Fruit fly (Drosophila melanogaster): ENCODE data around the gene CG10343.

Gene CG10343

DNA sequence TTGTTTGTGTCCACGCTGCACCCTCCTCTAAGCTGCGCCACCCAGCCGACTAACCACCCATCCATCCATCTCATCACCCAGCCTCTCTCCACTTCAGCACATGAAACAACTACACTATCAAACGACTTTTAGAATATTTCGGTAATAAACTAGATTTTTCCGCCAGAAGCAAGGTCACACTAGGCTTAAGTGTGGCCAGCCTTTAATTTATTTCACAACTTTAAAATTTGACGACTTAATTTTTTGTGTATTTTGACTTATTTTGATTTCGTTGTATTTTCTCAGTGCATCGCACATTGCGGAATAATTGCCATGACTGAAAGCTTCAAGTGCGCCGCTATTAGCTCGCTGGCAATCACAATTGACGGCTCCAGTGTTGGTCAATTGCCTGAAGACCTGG is 21.6 kb downstream of the CG10343 start (continued):
- TF ChIP-seq CG6808 (GFP tag; optimal IDR thresholded peaks at IDR 0.05) (no peak), CG9139 (GFP tag; optimal IDR thresholded peaks at IDR 0.05) (no peak), fd85E (GFP tag; optimal IDR thresholded peaks at IDR 0.05) (no peak), CG4318 (GFP tag; optimal IDR thresholded peaks at IDR 0.05) (peak; percentile 61), CG15336 (GFP tag; IDR thresholded peaks at IDR 0.05) (peak; percentile 74), vri (GFP tag; optimal IDR thresholded peaks at IDR 0.05) (no peak), Lpt (GFP tag; optimal IDR thresholded peaks at IDR 0.05) (no peak), CG6854 (GFP tag; optimal IDR thresholded peaks at IDR 0.05) (no peak), Blimp-1 (GFP tag; optimal IDR thresholded peaks at IDR 0.05) (no peak), CG11762 (GFP tag; optimal IDR thresholded peaks at IDR 0.05; ENCODE audit: insufficient read depth) (no peak), CG10631 (GFP tag; optimal IDR thresholded peaks at IDR 0.05) (no peak), CG6163 (GFP tag; IDR thresholded peaks at IDR 0.05) (peak; percentile 76), Met (GFP tag; optimal IDR thresholded peaks at IDR 0.05) (no peak), CG34406 (GFP tag; optimal IDR thresholded peaks at IDR 0.05) (no peak), CG32006 (GFP tag; optimal IDR thresholded peaks at IDR 0.05) (peak; percentile 70), CG11902 (GFP tag; optimal IDR thresholded peaks at IDR 0.05) (no peak), Eip93F (GFP tag; optimal IDR thresholded peaks at IDR 0.05) (no peak), CG3919 (GFP tag; optimal IDR thresholded peaks at IDR 0.05) (peak; percentile 22)

DNA sequence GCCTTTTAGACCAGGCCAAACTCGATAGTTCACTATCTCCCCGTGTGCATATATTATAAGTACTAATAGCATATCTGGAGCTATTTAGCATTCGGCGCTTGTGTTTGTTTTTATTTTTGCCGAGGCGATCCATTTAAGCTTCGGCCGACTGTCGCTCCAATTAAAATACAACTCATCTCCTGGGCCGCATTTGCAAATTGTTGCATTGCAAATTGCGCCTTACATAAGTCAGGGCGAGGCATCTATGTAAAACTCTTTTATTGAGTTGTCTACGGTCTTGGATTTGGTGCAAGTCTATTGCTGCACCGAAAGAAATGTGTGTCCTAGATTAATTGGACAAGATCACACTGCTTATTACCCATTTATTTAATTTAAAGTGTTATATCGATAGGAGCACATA is 24.7 kb downstream of the CG10343 start:
- TF ChIP-seq Blimp-1 (GFP tag; optimal IDR thresholded peaks at IDR 0.05) (no peak), CG6854 (GFP tag; optimal IDR thresholded peaks at IDR 0.05) (no peak), Hr4 (GFP tag; optimal IDR thresholded peaks at IDR 0.05) (peak; percentile 25), spab (GFP tag; optimal IDR thresholded peaks at IDR 0.05) (no peak), eg (GFP tag; IDR thresholded peaks at IDR 0.05) (no peak), CG8119 (GFP tag; IDR thresholded peaks at IDR 0.05) (no peak), fkh (GFP tag; optimal IDR thresholded peaks at IDR 0.05) (no peak), Hr39 (GFP tag; optimal IDR thresholded peaks at IDR 0.05) (no peak), Hr38 (GFP tag; optimal IDR thresholded peaks at IDR 0.05) (no peak)

DNA sequence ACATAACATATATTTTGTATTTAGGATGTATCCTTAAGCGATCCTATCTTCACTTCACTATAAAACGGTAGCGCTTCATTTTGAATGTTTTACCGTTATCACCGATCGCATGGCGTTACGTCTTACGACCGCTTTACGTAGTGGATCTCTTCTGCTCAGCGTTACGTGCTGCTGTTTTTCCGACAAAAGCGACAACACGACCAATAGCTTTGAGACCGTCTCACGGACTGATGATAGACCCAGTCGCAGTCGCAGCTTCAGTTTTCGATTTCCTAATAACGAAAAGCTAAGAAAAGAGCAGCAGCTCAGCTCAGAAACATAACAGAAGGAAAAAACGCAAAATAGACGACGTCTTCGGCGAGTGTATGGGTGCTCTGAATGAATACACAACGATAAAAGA is 29.0 kb downstream of the CG10343 start, which contains the start of gene CG10348:
TSS of gene CG10348 (minus strand) at position 234 of the 400 bp plus-strand sequence.
- no peak for TF ChIP-seq esn (GFP tag; optimal IDR thresholded peaks at IDR 0.05)
- TF ChIP-seq CG34406 (GFP tag; optimal IDR thresholded peaks at IDR 0.05): no peak
- no peak for TF ChIP-seq net (GFP tag; optimal IDR thresholded peaks at IDR 0.05)
- no peak for TF ChIP-seq Sox15 (GFP tag; optimal IDR thresholded peaks at IDR 0.05)
- no peak for TF ChIP-seq CG15336 (GFP tag; IDR thresholded peaks at IDR 0.05)
- TF ChIP-seq CG8319 (GFP tag; optimal IDR thresholded peaks at IDR 0.05): no peak
- TF ChIP-seq Eip75B (GFP tag; optimal IDR thresholded peaks at IDR 0.05): no peak
- TF ChIP-seq Lpt (GFP tag; optimal IDR thresholded peaks at IDR 0.05): no peak
- no peak for TF ChIP-seq salr (GFP tag; optimal IDR thresholded peaks at IDR 0.05)
- TF ChIP-seq cyc (GFP tag; optimal IDR thresholded peaks at IDR 0.05): no peak
- no peak for TF ChIP-seq CG6792 (GFP tag; optimal IDR thresholded peaks at IDR 0.05)

DNA sequence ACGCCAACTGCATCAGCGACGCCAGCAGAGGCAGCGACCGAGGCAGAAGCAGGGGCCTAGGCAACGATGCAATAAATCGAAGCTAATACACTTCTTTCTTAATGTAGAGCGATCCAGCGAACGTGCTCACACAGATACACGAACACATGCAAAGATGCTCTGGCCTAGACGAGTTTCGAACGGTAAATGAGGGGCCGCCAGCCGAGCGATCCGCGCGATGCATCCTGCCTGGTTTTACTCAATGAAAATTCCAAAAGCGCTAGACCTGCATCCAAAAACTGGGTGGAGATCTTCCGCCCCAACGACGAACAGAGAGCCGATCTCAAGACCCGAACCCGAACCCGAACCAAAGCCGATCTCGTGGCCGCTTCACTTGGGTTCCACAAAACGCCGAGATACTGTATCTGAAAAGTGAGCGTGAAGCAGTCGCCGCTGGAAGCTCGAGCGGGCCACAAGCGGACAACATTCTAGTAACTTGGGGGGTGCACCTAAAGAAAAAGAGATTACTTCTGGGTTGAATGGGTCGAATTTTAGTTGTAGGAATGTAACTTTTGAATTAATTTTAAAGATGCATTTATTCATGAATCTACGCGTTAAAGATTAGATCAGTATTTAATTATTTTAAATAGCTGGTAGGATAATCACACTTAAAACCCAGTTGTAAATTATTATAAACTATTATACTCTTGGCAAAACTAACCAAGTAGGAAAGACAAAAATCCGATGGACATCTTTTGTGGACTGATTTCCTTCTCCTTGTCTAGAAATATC is 29.7 kb downstream of the CG10343 start:
- TF ChIP-seq Sox102F (GFP tag; optimal IDR thresholded peaks at IDR 0.05): peak; percentile 6
- no peak for TF ChIP-seq fkh (GFP tag; optimal IDR thresholded peaks at IDR 0.05)
- TF ChIP-seq Eip75B (GFP tag; optimal IDR thresholded peaks at IDR 0.05): peak; percentile 42
- peak; percentile 28 for TF ChIP-seq dsx (GFP tag; optimal IDR thresholded peaks at IDR 0.05; ENCODE audit: poor library complexity, severe bottlenecking)
- TF ChIP-seq svp (GFP tag): peak; percentile 77
- no peak for TF ChIP-seq lz (GFP tag; optimal IDR thresholded peaks at IDR 0.05)
- no peak; the same call in 1 of the 2 replicates for TF ChIP-seq CG15336 (GFP tag; IDR thresholded peaks at IDR 0.05)
- TF ChIP-seq CG32006 (GFP tag; optimal IDR thresholded peaks at IDR 0.05): peak; percentile 49
- no peak for TF ChIP-seq CG8632 (GFP tag; optimal IDR thresholded peaks at IDR 0.05)
- TF ChIP-seq CG6854 (GFP tag; optimal IDR thresholded peaks at IDR 0.05): no peak
- TF ChIP-seq CG1621 (tag; optimal IDR thresholded peaks at IDR 0.05): peak; percentile 31
- peak; percentile 54 for TF ChIP-seq Eip78C (GFP tag)
- TF ChIP-seq CG10669 (GFP tag; optimal IDR thresholded peaks at IDR 0.05): no peak
- TF ChIP-seq esn (GFP tag; optimal IDR thresholded peaks at IDR 0.05): peak; percentile 12
- TF ChIP-seq CG6808 (GFP tag; optimal IDR thresholded peaks at IDR 0.05): peak; percentile 37
- peak; percentile 40; the same call in 1 of the 3 replicates for TF ChIP-seq eg (GFP tag; IDR thresholded peaks at IDR 0.05)
- peak; percentile 42 for TF ChIP-seq CG3919 (GFP tag; optimal IDR thresholded peaks at IDR 0.05)
- TF ChIP-seq CG6792 (GFP tag; optimal IDR thresholded peaks at IDR 0.05): no peak
- TF ChIP-seq CG7368 (GFP tag; optimal IDR thresholded peaks at IDR 0.05): peak; percentile 4
- TF ChIP-seq CG16779 (tag; optimal IDR thresholded peaks at IDR 0.05): peak; percentile 2
- peak; percentile 38 to 56 for TF ChIP-seq ss (GFP tag; optimal IDR thresholded peaks at IDR 0.05)
